Fruit fly (Drosophila melanogaster): ENCODE results near the gene CG32488.

- TF ChIP-seq pan (optimal IDR thresholded peaks at IDR 0.05): no peak
- no peak for TF ChIP-seq Dll (optimal IDR thresholded peaks at IDR 0.05)
- no peak for TF ChIP-seq EcR (GFP tag; optimal IDR thresholded peaks at IDR 0.05)
- no peak for TF ChIP-seq usp (GFP tag; optimal IDR thresholded peaks at IDR 0.05)
- no peak for TF ChIP-seq CG8478 (optimal IDR thresholded peaks at IDR 0.05)
These were observed 32.8 kb upstream of the CG32488 start for dm6 chr3L:3048647-3049046.
